Fruit fly (Drosophila melanogaster) whole organism, embryonic: ENCODE data around the gene CG34347.

Experiments
- CG2678 ChIP-seq: fragments of 200-800 bp; sonication (Bioruptor generic); optimal IDR thresholded peaks from 3 replicates; lab custom pipeline; 2019; ENCODE audit warnings: missing biosample characterization, mild to moderate bottlenecking, missing genetic modification characterization, moderate library complexity
- CG5953 ChIP-seq: fragments of 200-800 bp; sonication (Bioruptor generic); IDR thresholded peaks from 2 replicates; pipeline ENCODE4 v1.3.6; 2022; ENCODE audit warnings: missing biosample characterization, missing genetic modification characterization
- CG7928 ChIP-seq: fragments of 200-800 bp; sonication (Bioruptor generic); optimal IDR thresholded peaks from 2 replicates; lab custom pipeline; 2017; ENCODE audit warnings: missing biosample characterization, mild to moderate bottlenecking, missing genetic modification characterization
- Doc2 ChIP-seq: fragments of 200-800 bp; sonication (Bioruptor generic); IDR thresholded peaks from 2 replicates; pipeline ENCODE4 v1.3.6; 2022; ENCODE audit warnings: missing biosample characterization, missing genetic modification characterization
- bowl ChIP-seq: fragments of 200-800 bp; sonication (Bioruptor generic); IDR thresholded peaks from 2 replicates; pipeline ENCODE4 v1.3.6; 2022; ENCODE audit warnings: missing biosample characterization, missing genetic modification characterization
- yki ChIP-seq: fragments of >200 bp; optimal IDR thresholded peaks from 3 replicates; lab custom pipeline; 2018

DNA sequence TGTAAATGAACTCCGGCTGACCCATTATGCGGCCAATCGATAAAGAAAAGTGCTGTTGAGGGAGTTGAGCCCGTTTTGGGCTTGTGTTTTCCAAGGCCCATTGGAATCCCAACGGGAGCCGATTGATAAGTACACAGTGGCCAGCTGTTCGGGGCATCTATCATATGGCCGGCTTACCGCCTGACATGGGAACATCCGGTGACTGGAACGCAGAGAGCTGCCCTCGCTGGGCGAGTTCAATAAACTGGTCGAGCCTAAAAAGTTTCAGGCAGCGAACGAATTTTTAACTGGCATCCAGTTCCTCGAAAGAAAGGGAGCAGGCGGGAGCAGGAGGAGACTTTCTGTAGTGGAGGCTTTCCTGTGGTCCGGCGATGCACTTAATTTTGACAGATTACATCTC lies 9.4 kb upstream of the CG34347 start:
- TF ChIP-seq CG2678 (tag; lab: Kevin White, UChicago): no peak
- no peak for TF ChIP-seq Doc2 (GFP tag; lab: Robert Waterston, UW)
- no peak for TF ChIP-seq bowl (GFP tag; lab: Robert Waterston, UW)
- TF ChIP-seq CG5953: no peak
- no peak for TF ChIP-seq yki
- TF ChIP-seq CG7928 (GFP tag; lab: Kevin White, UChicago): no peak
